Fruit fly (Drosophila melanogaster): ENCODE measurements around the gene Mur89F.

- TF ChIP-seq ttk (optimal IDR thresholded peaks at IDR 0.05): no peak
- TF ChIP-seq h (optimal IDR thresholded peaks at IDR 0.05): no peak
- TF ChIP-seq Sin3A (optimal IDR thresholded peaks at IDR 0.05): no peak
- no peak for TF ChIP-seq Myc (optimal IDR thresholded peaks at IDR 0.05)
- no peak for TF ChIP-seq insv (optimal IDR thresholded peaks at IDR 0.05)
Observed at dm6 chr3R:17147647-17148244, 54.2 kb downstream of the Mur89F start.

Measured in Kc167 (cell line).